Fruit fly (Drosophila melanogaster) whole organism, embryonic: Measurements from ENCODE around the gene hook.

Experiments
- CG17802 ChIP-seq: fragments of 200-800 bp; sonication (Bioruptor generic); optimal IDR thresholded peaks from 2 replicates; lab custom pipeline; 2018; ENCODE audit warnings: missing biosample characterization, mild to moderate bottlenecking, missing genetic modification characterization, moderate library complexity
- CG30403 ChIP-seq: fragments of 200-800 bp; sonication (Bioruptor generic); optimal IDR thresholded peaks from 3 replicates; lab custom pipeline; 2016; ENCODE audit warnings: missing biosample characterization, missing genetic modification characterization
- CG7357 ChIP-seq: fragments of 200-800 bp; sonication (Bioruptor generic); IDR thresholded peaks from 3 replicates; pipeline ENCODE4 v1.3.6; 2022; ENCODE audit warnings: missing biosample characterization, missing genetic modification characterization
- Ravus ChIP-seq: fragments of 200-800 bp; sonication (Bioruptor generic); IDR thresholded peaks from 2 replicates; pipeline ENCODE4 v1.3.6; 2022; ENCODE audit warnings: missing biosample characterization, missing genetic modification characterization
- maf-S ChIP-seq: fragments of 200-800 bp; sonication (Bioruptor generic); optimal IDR thresholded peaks from 2 replicates; lab custom pipeline; 2016; ENCODE audit warnings: missing biosample characterization, missing genetic modification characterization
- onecut ChIP-seq: fragments of 200-800 bp; sonication (Bioruptor generic); IDR thresholded peaks from 2 replicates; pipeline ENCODE4 v1.3.6; 2022; ENCODE audit warnings: missing biosample characterization, missing genetic modification characterization
- sr ChIP-seq: fragments of 200-800 bp; sonication (Bioruptor generic); IDR thresholded peaks from 3 replicates; pipeline ENCODE4 v1.3.6; 2022; ENCODE audit warnings: missing biosample characterization, missing genetic modification characterization
- tup ChIP-seq: fragments of 200-800 bp; sonication (Bioruptor generic); optimal IDR thresholded peaks from 2 replicates; lab custom pipeline; 2016; ENCODE audit warnings: missing biosample characterization, mild to moderate bottlenecking, missing genetic modification characterization, moderate library complexity

DNA sequence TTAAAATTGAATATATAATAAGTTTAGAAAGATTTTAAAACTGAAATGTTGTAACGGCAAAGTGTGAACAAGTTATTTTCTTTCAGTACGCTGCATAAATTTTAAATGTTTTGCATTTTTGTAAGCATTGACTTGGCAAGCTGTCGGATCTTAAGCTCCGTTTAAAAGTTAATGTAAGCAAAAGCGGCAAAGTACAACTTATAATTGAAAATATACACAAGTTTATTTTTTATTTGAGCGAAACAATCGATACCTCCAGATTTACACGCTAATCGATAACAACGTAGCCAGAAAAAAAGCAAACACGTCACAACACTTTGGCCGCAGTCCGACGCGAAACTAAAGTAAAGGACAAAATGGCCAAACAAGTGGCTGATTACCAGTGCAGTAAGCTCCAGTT lies 8.3 kb upstream of the hook start, which contains the start of gene Catsup:
- no peak for TF ChIP-seq CG17802 (tag; lab: Kevin White, UChicago)
- TF ChIP-seq Ravus (GFP tag; lab: Robert Waterston, UW) = no peak
- TF ChIP-seq tup (GFP tag; lab: Kevin White, UChicago) = no peak
- TF ChIP-seq onecut (GFP tag; lab: Robert Waterston, UW) = no peak
- TF ChIP-seq CG30403 = no peak
- TF ChIP-seq sr (GFP tag; lab: Robert Waterston, UW) = no peak
- peak; percentile 82 for TF ChIP-seq CG7357
- TF ChIP-seq maf-S (GFP tag; lab: Kevin White, UChicago) = no peak
